Fruit fly (Drosophila melanogaster): Measurements from ENCODE around the gene CG17294.

CG17294 gene

dm6 chr2L:8382646-8383045 lies 5.8 kb downstream of the CG17294 start, which contains the start of the genes CG13392 and Rcd4 (continued):
- TF ChIP-seq CG10321 (GFP tag; IDR thresholded peaks at IDR 0.05) (no peak), CG14710 (tag; optimal IDR thresholded peaks at IDR 0.05) (peak; percentile 66), lola (GFP tag; optimal IDR thresholded peaks at IDR 0.05) (peak in 1 of 3 experiments; percentile 6), E2f1 (GFP tag; IDR thresholded peaks at IDR 0.05) (peak; percentile 33; the same call in 1 of the 2 replicates), YL-1 (GFP tag; optimal IDR thresholded peaks at IDR 0.05) (peak; percentile 71), CG32532 (GFP tag; IDR thresholded peaks at IDR 0.05) (peak; percentile 79), Atf6 (GFP tag; IDR thresholded peaks at IDR 0.05) (no peak), CG17568 (GFP tag; optimal IDR thresholded peaks at IDR 0.05) (no peak), Eip74EF (GFP tag; optimal IDR thresholded peaks at IDR 0.05) (no peak), Bgb (GFP tag; IDR thresholded peaks at IDR 0.05; ENCODE audit: partially characterized antibody) (peak; percentile 72), CG12219 (GFP tag; optimal IDR thresholded peaks at IDR 0.05) (peak; percentile 42), fd102C (GFP tag; optimal IDR thresholded peaks at IDR 0.05) (no peak), gt (GFP tag; IDR thresholded peaks at IDR 0.05) (no peak), Xbp1 (GFP tag; optimal IDR thresholded peaks at IDR 0.05) (peak; percentile 65), CG30020 (tag; optimal IDR thresholded peaks at IDR 0.05) (peak; percentile 12), org-1 (GFP tag; optimal IDR thresholded peaks at IDR 0.05) (peak; percentile 20), CG17186 (GFP tag; optimal IDR thresholded peaks at IDR 0.05) (peak; percentile 60), shn (GFP tag; optimal IDR thresholded peaks at IDR 0.05) (peak; percentile 71), Aef1 (GFP tag; IDR thresholded peaks at IDR 0.05) (peak; percentile 36; the same call in 2 of the 3 replicates), chif (GFP tag; optimal IDR thresholded peaks at IDR 0.05) (peak; percentile 47 to 65), p53 (GFP tag; optimal IDR thresholded peaks at IDR 0.05) (peak; percentile 26), CG31441 (GFP tag; IDR thresholded peaks at IDR 0.05) (no peak), Nf-YC (tag; optimal IDR thresholded peaks at IDR 0.05) (peak; percentile 17), Poxn (GFP tag; IDR thresholded peaks at IDR 0.05) (no peak), pum (GFP tag; optimal IDR thresholded peaks at IDR 0.05) (peak; percentile 61), vvl (GFP tag; IDR thresholded peaks at IDR 0.05) (peak; percentile 87), CG3726 (GFP tag; IDR thresholded peaks at IDR 0.05) (no peak), h (optimal IDR thresholded peaks at IDR 0.05) (no peak), CG10979 (tag; optimal IDR thresholded peaks at IDR 0.05) (peak; percentile 39), sna (GFP tag; IDR thresholded peaks at IDR 0.05; ENCODE audit: partially characterized antibody) (peak; percentile 71; the same call in 1 of the 2 replicates), sisA (GFP tag; IDR thresholded peaks at IDR 0.05) (0 out of 2 replicates have a peak, but pooled peaks have one; percentile 33), slp2 (GFP tag; optimal IDR thresholded peaks at IDR 0.05) (peak; percentile 30), ind (GFP tag; optimal IDR thresholded peaks at IDR 0.05) (peak; percentile 68), CG10654 (GFP tag; optimal IDR thresholded peaks at IDR 0.05) (no peak), sqz (GFP tag; optimal IDR thresholded peaks at IDR 0.05) (no peak), MESR4 (GFP tag; optimal IDR thresholded peaks at IDR 0.05) (peak; percentile 78), dysf (GFP tag; IDR thresholded peaks at IDR 0.05) (peak; percentile 72), CG7372 (GFP tag; IDR thresholded peaks at IDR 0.05) (0 out of 2 replicates have a peak, but pooled peaks have one; percentile 12), CG9609 (GFP tag; optimal IDR thresholded peaks at IDR 0.05) (peak; percentile 74), CG43689 (GFP tag; IDR thresholded peaks at IDR 0.05) (no peak), CG6765 (GFP tag; optimal IDR thresholded peaks at IDR 0.05) (peak; percentile 32), ranshi (GFP tag; IDR thresholded peaks at IDR 0.05) (peak; percentile 67), CG18599 (GFP tag; optimal IDR thresholded peaks at IDR 0.05) (peak; percentile 75), chn (GFP tag; optimal IDR thresholded peaks at IDR 0.05) (peak; percentile 50), Six4 (GFP tag; optimal IDR thresholded peaks at IDR 0.05) (no peak), CG13424 (tag; optimal IDR thresholded peaks at IDR 0.05) (peak; percentile 26), crc (GFP tag; optimal IDR thresholded peaks at IDR 0.05) (peak; percentile 69), PHDP (tag; optimal IDR thresholded peaks at IDR 0.05) (peak; percentile 58), CG15696 (tag; optimal IDR thresholded peaks at IDR 0.05) (no peak), CG8388 (GFP tag; optimal IDR thresholded peaks at IDR 0.05) (peak; percentile 63), H2.0 (GFP tag; IDR thresholded peaks at IDR 0.05) (peak; percentile 57)
